Fruit fly (Drosophila melanogaster) whole organism, wandering third instar larva: ENCODE data around the gene Ilp8.

Source experiments
- CrebA ChIP-seq: fragments of 200-800 bp; sonication (Bioruptor generic); optimal IDR thresholded peaks from 2 replicates; lab custom pipeline; 2016; ENCODE audit warnings: missing biosample characterization, mild to moderate bottlenecking, missing genetic modification characterization, borderline replicate concordance
- Rel ChIP-seq, 2 experiments: fragments of 200-800 bp; sonication (Bioruptor generic) in 1 of 2; optimal IDR thresholded peaks; 2 replicates in 1 of 2; 3 replicates in 1 of 2; lab custom pipeline; 2016 to 2019; ENCODE audit warnings: mild to moderate bottlenecking in 2 of 2, missing biosample characterization in 2 of 2, missing genetic modification characterization in 2 of 2, moderate library complexity in 1 of 2
- br ChIP-seq: fragments of 200-800 bp; sonication (Bioruptor generic); optimal IDR thresholded peaks from 2 replicates; lab custom pipeline; 2016; ENCODE audit warnings: missing biosample characterization, missing genetic modification characterization
- sv ChIP-seq: fragments of 200-800 bp; sonication (Bioruptor generic); optimal IDR thresholded peaks from 3 replicates; lab custom pipeline; 2016; ENCODE audit warnings: missing biosample characterization, missing genetic modification characterization

- TF ChIP-seq CrebA (GFP tag; lab: Kevin White, UChicago) (no peak), Rel (GFP tag; optimal IDR thresholded peaks at IDR 0.05; lab: Kevin White, UChicago) (no peak), Rel (tag; optimal IDR thresholded peaks at IDR 0.05; lab: Kevin White, UChicago) (peak; percentile 77), sv (no peak), br (GFP tag; lab: Kevin White, UChicago) (no peak)
Observed at dm6 chr3L:17003251-17004171, 28.4 kb downstream of the Ilp8 start.
